Fruit fly (Drosophila melanogaster): ENCODE results near the gene woc.

Gene woc

dm6 chr3R:27209561-27210275 lies 54.1 kb downstream of the woc start:
- no peak; the same call in 1 of the 2 replicates for TF ChIP-seq CG12605 (GFP tag; IDR thresholded peaks at IDR 0.05)
- TF ChIP-seq CG4496 (GFP tag; IDR thresholded peaks at IDR 0.05): 0 out of 3 replicates have a peak, but pooled peaks have one; percentile 18
- TF ChIP-seq CG10348 (GFP tag; IDR thresholded peaks at IDR 0.05): no peak
- TF ChIP-seq fd96Ca (GFP tag; IDR thresholded peaks at IDR 0.05): 0 out of 3 replicates have a peak, but pooled peaks have one; percentile 22
- no peak for TF ChIP-seq CG13204 (GFP tag; optimal IDR thresholded peaks at IDR 0.05)
- TF ChIP-seq CG17806 (tag; optimal IDR thresholded peaks at IDR 0.05): no peak
- TF ChIP-seq Ets98B (GFP tag; IDR thresholded peaks at IDR 0.05): peak; percentile 32
- TF ChIP-seq gl (tag; optimal IDR thresholded peaks at IDR 0.05): no peak
- TF ChIP-seq CG8301 (tag; optimal IDR thresholded peaks at IDR 0.05): peak; percentile 5
- TF ChIP-seq Pif1A (GFP tag; optimal IDR thresholded peaks at IDR 0.05): peak; percentile 16
- TF ChIP-seq CG9948 (tag; optimal IDR thresholded peaks at IDR 0.05): no peak
- TF ChIP-seq CG32121 (GFP tag; IDR thresholded peaks at IDR 0.05): peak; percentile 58; the same call in 1 of the 2 replicates
- no peak for TF ChIP-seq Snoo (tag; optimal IDR thresholded peaks at IDR 0.05)
- no peak for TF ChIP-seq EcR (GFP tag; optimal IDR thresholded peaks at IDR 0.05)
- TF ChIP-seq Pif1B (GFP tag; optimal IDR thresholded peaks at IDR 0.05): no peak
- no peak for TF ChIP-seq D1 (tag; optimal IDR thresholded peaks at IDR 0.05)
- peak; percentile 31 for TF ChIP-seq CG14655 (GFP tag; optimal IDR thresholded peaks at IDR 0.05)
- no peak for TF ChIP-seq CG34367 (tag; optimal IDR thresholded peaks at IDR 0.05)
- TF ChIP-seq CG15710 (tag; optimal IDR thresholded peaks at IDR 0.05): no peak
- TF ChIP-seq rn (GFP tag; IDR thresholded peaks at IDR 0.05): no peak
- no peak for TF ChIP-seq CG8159 (tag; optimal IDR thresholded peaks at IDR 0.05)

dm6 chr3R:27208724-27209343 lies 55.0 kb downstream of the woc start:
- TF ChIP-seq CG9948 (tag; optimal IDR thresholded peaks at IDR 0.05): no peak
- TF ChIP-seq EcR (GFP tag; optimal IDR thresholded peaks at IDR 0.05): no peak
- no peak for TF ChIP-seq CG17806 (tag; optimal IDR thresholded peaks at IDR 0.05)
- TF ChIP-seq CG34367 (tag; optimal IDR thresholded peaks at IDR 0.05): no peak
- no peak for TF ChIP-seq rn (GFP tag; IDR thresholded peaks at IDR 0.05)
- TF ChIP-seq Pif1B (GFP tag; optimal IDR thresholded peaks at IDR 0.05): no peak
- no peak for TF ChIP-seq CG32121 (GFP tag; IDR thresholded peaks at IDR 0.05)
- no peak for TF ChIP-seq Pif1A (GFP tag; optimal IDR thresholded peaks at IDR 0.05)
- TF ChIP-seq Ets98B (GFP tag; IDR thresholded peaks at IDR 0.05): no peak
